Fruit fly (Drosophila melanogaster) whole organism, adult: ENCODE results near the gene CHKov1.

ENCODE experiments used
- CG14711 ChIP-seq: fragments of 200-800 bp; sonication (Bioruptor generic); optimal IDR thresholded peaks from 2 replicates; lab custom pipeline; 2018; ENCODE audit warnings: missing biosample characterization, mild to moderate bottlenecking, missing genetic modification characterization, moderate library complexity
- CG33017 ChIP-seq: fragments of 200-800 bp; sonication (Bioruptor generic); optimal IDR thresholded peaks from 2 replicates; lab custom pipeline; 2018; ENCODE audit warnings: missing biosample characterization, mild to moderate bottlenecking, missing genetic modification characterization, moderate library complexity
- CG7045 ChIP-seq: fragments of 200-800 bp; sonication (Bioruptor generic); optimal IDR thresholded peaks from 2 replicates; lab custom pipeline; 2017; ENCODE audit warnings: missing biosample characterization, mild to moderate bottlenecking, missing genetic modification characterization
- Crg-1 ChIP-seq: fragments of 200-800 bp; sonication (Bioruptor generic); optimal IDR thresholded peaks from 2 replicates; lab custom pipeline; 2016; ENCODE audit warnings: missing biosample characterization, missing genetic modification characterization
- Hr96 ChIP-seq: fragments of 200-800 bp; sonication (Bioruptor generic); optimal IDR thresholded peaks from 2 replicates; lab custom pipeline; 2016; ENCODE audit warnings: missing biosample characterization, missing genetic modification characterization
- Mnt ChIP-seq: fragments of 200-800 bp; sonication (Bioruptor generic); optimal IDR thresholded peaks from 2 replicates; lab custom pipeline; 2016; ENCODE audit warnings: missing biosample characterization, mild to moderate bottlenecking, missing genetic modification characterization
- bab1 ChIP-seq: fragments of 200-800 bp; sonication (Bioruptor generic); optimal IDR thresholded peaks from 3 replicates; lab custom pipeline; 2019; ENCODE audit warnings: missing biosample characterization, mild to moderate bottlenecking, missing genetic modification characterization, moderate library complexity
- cnc ChIP-seq, 2 experiments: fragments of >200 bp; optimal IDR thresholded peaks; 2 replicates each; lab custom pipeline; 2017
- kay ChIP-seq: fragments of 200-800 bp; sonication (Bioruptor generic); peaks from one replicate; lab custom pipeline; 2016; ENCODE audit warnings: missing biosample characterization, missing genetic modification characterization, borderline replicate concordance
- ovo ChIP-seq: fragments of 200-800 bp; sonication (Bioruptor generic); optimal IDR thresholded peaks from 2 replicates; lab custom pipeline; 2016; ENCODE audit warnings: missing biosample characterization, missing genetic modification characterization
- toe ChIP-seq: fragments of 200-800 bp; sonication (Bioruptor generic); optimal IDR thresholded peaks from 2 replicates; lab custom pipeline; 2016; ENCODE audit warnings: missing biosample characterization, missing genetic modification characterization

DNA sequence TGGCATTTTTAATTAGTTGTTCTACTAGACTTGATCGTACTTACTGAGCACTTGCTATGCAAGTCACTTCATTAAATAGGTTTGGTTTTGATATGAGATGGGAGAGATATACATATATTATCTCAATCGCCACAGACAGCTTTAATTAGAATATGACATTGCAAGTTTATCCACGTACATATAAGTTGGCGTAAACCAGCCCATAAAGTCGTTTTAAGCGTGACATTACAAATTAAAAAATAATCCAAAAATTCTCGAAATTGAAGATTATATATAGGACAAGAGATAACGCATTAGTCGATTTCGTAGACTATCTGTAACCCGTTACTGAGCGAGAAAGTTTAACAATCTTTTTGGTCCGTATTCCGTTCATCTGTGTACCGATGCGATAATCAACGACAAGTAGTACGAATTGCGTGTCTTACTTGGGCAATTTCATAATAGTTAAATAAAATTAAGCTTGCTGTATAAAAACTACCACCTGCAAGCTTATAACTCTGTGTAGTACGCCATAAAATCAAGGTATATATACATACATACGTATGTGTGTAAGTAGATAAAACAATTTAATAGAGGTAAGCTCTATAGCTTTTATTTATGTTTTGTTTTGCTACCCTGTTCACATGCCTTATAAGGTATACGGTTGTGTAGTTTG is 8.9 kb downstream of the CHKov1 start, which contains the start of gene CG10560:
- TF ChIP-seq cnc (optimal IDR thresholded peaks at IDR 0.05; lab: Kevin White, UChicago), result peak; percentile 19 to 51
- TF ChIP-seq bab1 (GFP tag; lab: Kevin White, UChicago), result no peak
- peak; percentile 74 for TF ChIP-seq kay
- no peak for TF ChIP-seq CG33017 (tag; lab: Kevin White, UChicago)
- no peak for TF ChIP-seq Hr96
- no peak for TF ChIP-seq CG7045 (GFP tag; lab: Kevin White, UChicago)
- no peak for TF ChIP-seq toe (GFP tag; lab: Kevin White, UChicago)
- TF ChIP-seq ovo (GFP tag; lab: Kevin White, UChicago), result no peak
- TF ChIP-seq Mnt (GFP tag; lab: Kevin White, UChicago), result no peak
- no peak for TF ChIP-seq Crg-1 (GFP tag; lab: Kevin White, UChicago)
- no peak for TF ChIP-seq CG14711 (tag; lab: Kevin White, UChicago)
